Worm (Caenorhabditis elegans) whole organism, midembryonic: Measurements from ENCODE around the gene F58A6.9.

Experiments
- cog-1 ChIP-seq: sonication (generic microtip); optimal IDR thresholded peaks from 2 replicates; lab custom pipeline; 2016; ENCODE audit warnings: missing genetic modification characterization, missing compliant biosample characterization
- flt-1 ChIP-seq: fragments of 200-800 bp; sonication (Bioruptor generic); IDR thresholded peaks from 2 replicates; pipeline ENCODE4 v1.3.6; 2022; ENCODE audit warnings: missing genetic modification characterization, missing compliant biosample characterization
- med-1 ChIP-seq: sonication (generic microtip); optimal IDR thresholded peaks from 2 replicates; lab custom pipeline; 2017; ENCODE audit warnings: missing genetic modification characterization, mild to moderate bottlenecking, missing compliant biosample characterization, antibody characterized with exemption, missing genetic modification reagents; ENCODE audit not compliant: insufficient read depth
- tab-1 ChIP-seq: fragments of 200-800 bp; sonication (Bioruptor generic); IDR thresholded peaks from 2 replicates; pipeline ENCODE4 v1.3.6; 2022; ENCODE audit warnings: missing genetic modification characterization, missing compliant biosample characterization

- TF ChIP-seq flt-1 (GFP tag; lab: Robert Waterston, UW) (no peak), tab-1 (GFP tag; lab: Robert Waterston, UW) (no peak), cog-1 (tag; lab: Kevin White, UChicago) (no peak), med-1 (GFP tag; lab: Kevin White, UChicago) (no peak)
These were observed 40.8 kb upstream of the F58A6.9 start, which contains the start of gene msp-50 for ce11 chrII:5199497-5199896.
